Worm (Caenorhabditis elegans) whole organism, L4 larva: ENCODE data around the gene Y54F10BM.3.

Source experiments
- F44E2.7 ChIP-seq: fragments of 200-800 bp; sonication (Bioruptor generic); IDR thresholded peaks from 2 replicates; pipeline ENCODE4 v2.1.2; 2022; ENCODE audit warnings: missing genetic modification characterization, missing compliant biosample characterization
- T20F7.1 ChIP-seq: fragments of 200-800 bp; sonication (Bioruptor generic); optimal IDR thresholded peaks from 2 replicates; lab custom pipeline; 2018; ENCODE audit warnings: mild to moderate bottlenecking, missing genetic modification characterization, missing compliant biosample characterization
- Y48G9A.11 ChIP-seq: fragments of 200-800 bp; sonication (Bioruptor generic); IDR thresholded peaks from 2 replicates; pipeline ENCODE4 v1.3.6; 2022; ENCODE audit warnings: missing genetic modification reagents, missing genetic modification characterization, missing compliant biosample characterization
- ZK337.2 ChIP-seq: fragments of 200-800 bp; sonication (Bioruptor generic); IDR thresholded peaks from 2 replicates; pipeline ENCODE4 v1.3.6; 2022; ENCODE audit warnings: missing genetic modification reagents, missing genetic modification characterization, missing compliant biosample characterization
- arid-1 ChIP-seq: fragments of 200-800 bp; sonication (Bioruptor generic); conservative IDR thresholded peaks from 2 replicates; pipeline ENCODE4 v1.3.6; 2022; ENCODE audit warnings: missing genetic modification reagents, missing genetic modification characterization, missing compliant biosample characterization
- ceh-28 ChIP-seq: fragments of 150-350 bp; optimal IDR thresholded peaks from 2 replicates; lab custom pipeline; 2014; ENCODE audit warnings: missing biosample characterization, missing genetic modification reagents, missing genetic modification characterization
- ctbp-1 ChIP-seq: fragments of 200-800 bp; sonication (Bioruptor generic); IDR thresholded peaks from 2 replicates; pipeline ENCODE4 v1.3.6; 2022; ENCODE audit warnings: missing genetic modification reagents, missing genetic modification characterization, missing compliant biosample characterization
- daf-12 ChIP-seq: fragments of 150-350 bp; optimal IDR thresholded peaks from 2 replicates; lab custom pipeline; 2014; ENCODE audit warnings: missing biosample characterization, missing genetic modification reagents, missing genetic modification characterization
- daf-16 ChIP-seq, 3 experiments: sonication (generic microtip); optimal IDR thresholded peaks; 2 replicates each; lab custom pipeline; 2016 to 2017; ENCODE audit warnings: missing genetic modification characterization in 3 of 3, missing genetic modification reagents in 3 of 3, mild to moderate bottlenecking in 2 of 3, missing compliant biosample characterization in 2 of 3, missing biosample characterization in 1 of 3, moderate library complexity in 1 of 3
- daf-8 ChIP-seq: fragments of 200-800 bp; sonication (Bioruptor generic); IDR thresholded peaks from 2 replicates; pipeline ENCODE4 v1.3.6; 2022; ENCODE audit warnings: missing genetic modification characterization, missing compliant biosample characterization
- dmd-6 ChIP-seq: fragments of 200-800 bp; sonication (Bioruptor generic); IDR thresholded peaks from 2 replicates; pipeline ENCODE4 v1.3.6; 2022; ENCODE audit warnings: missing genetic modification reagents, missing genetic modification characterization, missing compliant biosample characterization
- fkh-10 ChIP-seq: fragments of 150-350 bp; optimal IDR thresholded peaks from 2 replicates; lab custom pipeline; 2014; ENCODE audit warnings: missing biosample characterization, missing genetic modification reagents, missing genetic modification characterization
- fos-1 ChIP-seq: fragments of 150-350 bp; optimal IDR thresholded peaks from 2 replicates; lab custom pipeline; 2014; ENCODE audit warnings: missing biosample characterization, missing genetic modification characterization
- gei-8 ChIP-seq: fragments of 200-800 bp; sonication (Bioruptor generic); optimal IDR thresholded peaks from 2 replicates; lab custom pipeline; 2018; ENCODE audit warnings: mild to moderate bottlenecking, missing genetic modification characterization, missing compliant biosample characterization
- hmg-1.1 ChIP-seq: fragments of 200-800 bp; sonication (Bioruptor generic); IDR thresholded peaks from 2 replicates; pipeline ENCODE4 v1.3.6; 2022; ENCODE audit warnings: missing genetic modification reagents, missing genetic modification characterization, missing compliant biosample characterization
- lim-7 ChIP-seq: fragments of 200-800 bp; sonication (Bioruptor generic); IDR thresholded peaks from 2 replicates; pipeline ENCODE4 v1.3.6; 2022; ENCODE audit warnings: missing genetic modification characterization, missing compliant biosample characterization
- lin-38 ChIP-seq: fragments of 200-800 bp; sonication (Bioruptor generic); IDR thresholded peaks from 2 replicates; pipeline ENCODE4 v1.3.6; 2022; ENCODE audit warnings: missing genetic modification reagents, missing genetic modification characterization, missing compliant biosample characterization
- madf-5 ChIP-seq, 2 experiments: fragments of 200-800 bp; sonication (Bioruptor generic); IDR thresholded peaks; 2 replicates each; pipeline ENCODE4 v1.3.6; 2022; ENCODE audit warnings: missing compliant biosample characterization in 2 of 2, missing genetic modification characterization in 2 of 2
- mdl-1 ChIP-seq, 2 experiments: fragments of 150-350 bp in 1 of 2; sonication (generic microtip) in 1 of 2; optimal IDR thresholded peaks; 2 replicates each; lab custom pipeline; 2014 to 2017; ENCODE audit warnings: missing biosample characterization in 2 of 2, missing genetic modification characterization in 2 of 2
- mxl-3 ChIP-seq: fragments of 200-800 bp; sonication (Bioruptor generic); optimal IDR thresholded peaks from 2 replicates; lab custom pipeline; 2018; ENCODE audit warnings: mild to moderate bottlenecking, missing genetic modification characterization, missing compliant biosample characterization
- nhr-102 ChIP-seq: sonication (generic microtip); optimal IDR thresholded peaks from 2 replicates; lab custom pipeline; 2016; ENCODE audit warnings: mild to moderate bottlenecking, missing genetic modification characterization, moderate library complexity, missing compliant biosample characterization
- nhr-28 ChIP-seq: fragments of 150-350 bp; optimal IDR thresholded peaks from 2 replicates; lab custom pipeline; 2014; ENCODE audit warnings: missing biosample characterization, missing genetic modification characterization
- nhr-48 ChIP-seq: sonication (generic microtip); optimal IDR thresholded peaks from 2 replicates; lab custom pipeline; 2016; ENCODE audit warnings: mild to moderate bottlenecking, missing genetic modification characterization, missing compliant biosample characterization
- nhr-76 ChIP-seq: fragments of 150-350 bp; optimal IDR thresholded peaks from 2 replicates; lab custom pipeline; 2014; ENCODE audit warnings: missing biosample characterization, missing genetic modification characterization
- pqm-1 ChIP-seq: sonication (generic microtip); optimal IDR thresholded peaks from 2 replicates; lab custom pipeline; 2017; ENCODE audit warnings: missing biosample characterization, missing genetic modification characterization
- sdz-12 ChIP-seq: fragments of 200-800 bp; sonication (Bioruptor generic); optimal IDR thresholded peaks from 2 replicates; lab custom pipeline; 2018; ENCODE audit warnings: mild to moderate bottlenecking, missing genetic modification characterization, missing compliant biosample characterization
- unc-62 ChIP-seq, 3 experiments: fragments of 150-350 bp in 1 of 3; sonication (generic microtip); optimal IDR thresholded peaks in 2 of 3; peaks in 1 of 3; 1 replicate in 1 of 3; 2 replicates in 2 of 3; lab custom pipeline; 2014 to 2017; ENCODE audit warnings: missing biosample characterization in 3 of 3, missing genetic modification characterization in 3 of 3, missing genetic modification reagents in 3 of 3, missing genotype in 1 of 3
- vab-7 ChIP-seq: fragments of 200-800 bp; sonication (Bioruptor generic); IDR thresholded peaks from 2 replicates; pipeline ENCODE4 v1.3.6; 2022; ENCODE audit warnings: missing genetic modification reagents, missing genetic modification characterization, missing compliant biosample characterization
- zag-1 ChIP-seq: fragments of 150-350 bp; optimal IDR thresholded peaks from 2 replicates; lab custom pipeline; 2014; ENCODE audit warnings: missing biosample characterization, missing genetic modification characterization
- zfp-3 ChIP-seq: fragments of 200-800 bp; sonication (Bioruptor generic); conservative IDR thresholded peaks from 2 replicates; pipeline ENCODE4 v1.3.6; 2022; ENCODE audit warnings: missing genetic modification reagents, missing genetic modification characterization, missing compliant biosample characterization
- zip-2 ChIP-seq: fragments of 150-350 bp; optimal IDR thresholded peaks from 2 replicates; lab custom pipeline; 2014; ENCODE audit warnings: missing biosample characterization, missing genetic modification characterization
- ztf-7 ChIP-seq: fragments of 150-350 bp; optimal IDR thresholded peaks from 2 replicates; lab custom pipeline; 2014; ENCODE audit warnings: missing biosample characterization, missing genetic modification characterization

The Y54F10BM.3 gene

ce11 chrIII:2281975-2282957 is at the start of gene Y54F10BM.3:
Gene Y54F10BM.3, plus strand, starts transcription at chrIII:2282025.
- TF ChIP-seq zag-1 (tag; lab: Kevin White, UChicago) = no peak
- TF ChIP-seq ceh-28 = peak; percentile 97
- no peak for TF ChIP-seq fkh-10 (GFP tag; lab: Kevin White, UChicago)
- TF ChIP-seq vab-7 (GFP tag; lab: Robert Waterston, UW) = no peak

ce11 chrIII:2232360-2232759 is 49.5 kb upstream of the Y54F10BM.3 start, which contains the start of gene fbxa-47:
Gene fbxa-47, minus strand, starts transcription at chrIII:2232460.
- TF ChIP-seq lim-7 (GFP tag; lab: Robert Waterston, UW) (no peak), Y48G9A.11 (GFP tag; lab: Robert Waterston, UW) (no peak), T20F7.1 (GFP tag; lab: Kevin White, UChicago) (no peak)

- no peak for TF ChIP-seq hmg-1.1 (GFP tag; lab: Robert Waterston, UW)
- TF ChIP-seq zip-2 (tag; lab: Kevin White, UChicago) = no peak
- no peak for TF ChIP-seq nhr-102 (tag; lab: Kevin White, UChicago)
- TF ChIP-seq mdl-1 (tag; optimal IDR thresholded peaks at IDR 0.05; lab: Kevin White, UChicago) = no peak
- TF ChIP-seq ZK337.2 = no peak
- no peak for TF ChIP-seq arid-1 (GFP tag; lab: Robert Waterston, UW)
- no peak for TF ChIP-seq daf-8
- no peak for TF ChIP-seq gei-8 (GFP tag; lab: Kevin White, UChicago)
- no peak for TF ChIP-seq nhr-76 (tag; lab: Kevin White, UChicago)
- TF ChIP-seq lin-38 (GFP tag; lab: Robert Waterston, UW) = no peak
- TF ChIP-seq zfp-3 (GFP tag; lab: Robert Waterston, UW) = no peak
- TF ChIP-seq Y48G9A.11 (GFP tag; lab: Robert Waterston, UW) = no peak
- TF ChIP-seq F44E2.7 (GFP tag; lab: Robert Waterston, UW) = no peak
- TF ChIP-seq daf-16 (GFP tag; optimal IDR thresholded peaks at IDR 0.05; lab: Kevin White, UChicago) = no peak
- TF ChIP-seq daf-16 (tag; optimal IDR thresholded peaks at IDR 0.05; lab: Kevin White, UChicago) = no peak
- TF ChIP-seq sdz-12 (GFP tag; lab: Kevin White, UChicago) = no peak
- no peak for TF ChIP-seq nhr-48 (tag; lab: Kevin White, UChicago)
- TF ChIP-seq lim-7 (GFP tag; lab: Robert Waterston, UW) = no peak
Measured at ce11 chrIII:2233399-2233798, 48.4 kb upstream of the Y54F10BM.3 start.

- TF ChIP-seq ctbp-1 (GFP tag; lab: Robert Waterston, UW) (no peak), fos-1 (tag; lab: Kevin White, UChicago) (no peak), Y48G9A.11 (GFP tag; lab: Robert Waterston, UW) (no peak)
- TF ChIP-seq, all 104 proteins: peak for 0
Measured at ce11 chrIII:2234192-2234934, 47.5 kb upstream of the Y54F10BM.3 start, which contains the start of gene C39B5.2. Gene C39B5.2, plus strand, starts transcription at chrIII:2234884.

- TF ChIP-seq ztf-7 (tag; lab: Kevin White, UChicago) = no peak
- no peak for TF ChIP-seq daf-12
- TF ChIP-seq unc-62 (GFP tag; optimal IDR thresholded peaks at IDR 0.05 in 1 of 2; lab: Kevin White, UChicago) = peak in 1 of 2 experiments; percentile 66
- TF ChIP-seq unc-62 (tag; optimal IDR thresholded peaks at IDR 0.05; lab: Kevin White, UChicago) = no peak
- no peak for TF ChIP-seq madf-5 (GFP tag; IDR thresholded peaks at IDR 0.05; lab: Robert Waterston, UW)
- TF ChIP-seq nhr-28 (tag; lab: Kevin White, UChicago) = peak; percentile 39
- peak; percentile 55 for TF ChIP-seq dmd-6
- TF ChIP-seq zip-2 (tag; lab: Kevin White, UChicago) = no peak
- no peak for TF ChIP-seq T20F7.1 (GFP tag; lab: Kevin White, UChicago)
- peak; percentile 2 for TF ChIP-seq mxl-3 (GFP tag; lab: Kevin White, UChicago)
- TF ChIP-seq pqm-1 = peak; percentile 89
- TF ChIP-seq nhr-76 (tag; lab: Kevin White, UChicago) = no peak
Measured at ce11 chrIII:2239587-2240144, 42.2 kb upstream of the Y54F10BM.3 start, which contains the start of gene C39B5.10. Gene C39B5.10, minus strand, starts transcription at chrIII:2239637.
